Fruit fly (Drosophila melanogaster) whole organism, embryonic: Measurements from ENCODE around the gene CG12773.
A peak's percentile ranks its signal among the peaks of the same experiment; 100 is the strongest.

Experiments used
- C15 ChIP-seq: fragments of 200-800 bp; sonication (Bioruptor generic); IDR thresholded peaks from 3 replicates; pipeline ENCODE4 v1.3.6; 2022; ENCODE audit warnings: missing biosample characterization, missing genetic modification characterization
- CG10959 ChIP-seq: fragments of 200-800 bp; sonication (Bioruptor generic); IDR thresholded peaks from 2 replicates; pipeline ENCODE4 v1.3.6; 2022; ENCODE audit warnings: missing biosample characterization, missing genetic modification characterization
- CG11085 ChIP-seq: fragments of 200-800 bp; sonication (Bioruptor generic); IDR thresholded peaks from 2 replicates; pipeline ENCODE4 v1.3.6; 2022; ENCODE audit warnings: missing biosample characterization, missing genetic modification characterization
- CG11723 ChIP-seq: fragments of 200-800 bp; sonication (Bioruptor generic); optimal IDR thresholded peaks from 2 replicates; lab custom pipeline; 2017; ENCODE audit warnings: missing biosample characterization, mild to moderate bottlenecking, missing genetic modification characterization
- CG12744 ChIP-seq: fragments of 200-800 bp; sonication (Bioruptor generic); optimal IDR thresholded peaks from 2 replicates; lab custom pipeline; 2016; ENCODE audit warnings: missing biosample characterization, missing genetic modification characterization
- CG13424 ChIP-seq: fragments of 200-800 bp; sonication (Bioruptor generic); optimal IDR thresholded peaks from 2 replicates; lab custom pipeline; 2019; ENCODE audit warnings: missing biosample characterization, mild to moderate bottlenecking, missing genetic modification characterization, moderate library complexity
- CG14710 ChIP-seq: fragments of 200-800 bp; sonication (Bioruptor generic); optimal IDR thresholded peaks from 3 replicates; lab custom pipeline; 2019; ENCODE audit warnings: missing biosample characterization, mild to moderate bottlenecking, missing genetic modification characterization, moderate library complexity
- CG15073 ChIP-seq: fragments of 200-800 bp; sonication (Bioruptor generic); optimal IDR thresholded peaks from 2 replicates; lab custom pipeline; 2016; ENCODE audit warnings: missing biosample characterization, missing genetic modification characterization
- CG15696 ChIP-seq: fragments of 200-800 bp; sonication (Bioruptor generic); optimal IDR thresholded peaks from 2 replicates; lab custom pipeline; 2019; ENCODE audit warnings: missing biosample characterization, mild to moderate bottlenecking, missing genetic modification characterization, moderate library complexity
- CG17186 ChIP-seq: fragments of 200-800 bp; sonication (Bioruptor generic); optimal IDR thresholded peaks from 3 replicates; lab custom pipeline; 2017; ENCODE audit warnings: missing biosample characterization, missing genetic modification reagents, missing genetic modification characterization
- CG17912 ChIP-seq: fragments of 200-800 bp; sonication (Bioruptor generic); optimal IDR thresholded peaks from 2 replicates; lab custom pipeline; 2018; ENCODE audit warnings: missing biosample characterization, mild to moderate bottlenecking, missing genetic modification characterization
- CG2116 ChIP-seq: fragments of 200-800 bp; sonication (Bioruptor generic); optimal IDR thresholded peaks from 3 replicates; lab custom pipeline; 2018; ENCODE audit warnings: missing biosample characterization, mild to moderate bottlenecking, missing genetic modification characterization
- CG2889 ChIP-seq: fragments of 200-800 bp; sonication (Bioruptor generic); IDR thresholded peaks from 3 replicates; pipeline ENCODE4 v1.3.6; 2022; ENCODE audit warnings: missing biosample characterization, missing genetic modification characterization
- CG30403 ChIP-seq: fragments of 200-800 bp; sonication (Bioruptor generic); optimal IDR thresholded peaks from 3 replicates; lab custom pipeline; 2016; ENCODE audit warnings: missing biosample characterization, missing genetic modification characterization
- CG3163 ChIP-seq: fragments of 200-800 bp; sonication (Bioruptor generic); optimal IDR thresholded peaks from 3 replicates; lab custom pipeline; 2016; ENCODE audit warnings: missing biosample characterization, missing genetic modification characterization
- CG3407 ChIP-seq: fragments of 200-800 bp; sonication (Bioruptor generic); optimal IDR thresholded peaks from 2 replicates; lab custom pipeline; 2018; ENCODE audit warnings: missing biosample characterization, mild to moderate bottlenecking, missing genetic modification characterization
- CG4730 ChIP-seq: fragments of 200-800 bp; sonication (Bioruptor generic); IDR thresholded peaks from 2 replicates; pipeline ENCODE4 v1.3.6; 2022; ENCODE audit warnings: missing biosample characterization, missing genetic modification characterization
- CG6654 ChIP-seq: fragments of 200-800 bp; sonication (Bioruptor generic); optimal IDR thresholded peaks from 2 replicates; lab custom pipeline; 2017; ENCODE audit warnings: missing biosample characterization, mild to moderate bottlenecking, missing genetic modification characterization
- CG7372 ChIP-seq: fragments of 200-800 bp; sonication (Bioruptor generic); IDR thresholded peaks from 2 replicates; pipeline ENCODE4 v1.3.6; 2022; ENCODE audit warnings: missing biosample characterization, missing genetic modification characterization
- CG8359 ChIP-seq: fragments of 200-800 bp; sonication (Bioruptor generic); optimal IDR thresholded peaks from 2 replicates; lab custom pipeline; 2017; ENCODE audit warnings: missing biosample characterization, mild to moderate bottlenecking, missing genetic modification characterization, borderline replicate concordance
- CG8478 ChIP-seq: fragments of >200 bp; optimal IDR thresholded peaks from 2 replicates; lab custom pipeline; 2018
- CG8944 ChIP-seq: fragments of 200-800 bp; sonication (Bioruptor generic); optimal IDR thresholded peaks from 3 replicates; lab custom pipeline; 2016; ENCODE audit warnings: missing biosample characterization, missing genetic modification characterization
- CG9727 ChIP-seq: fragments of 200-800 bp; sonication (Bioruptor generic); optimal IDR thresholded peaks from 3 replicates; lab custom pipeline; 2017; ENCODE audit warnings: missing biosample characterization, mild to moderate bottlenecking, missing genetic modification characterization
- Camta ChIP-seq: fragments of 200-800 bp; sonication (Bioruptor generic); optimal IDR thresholded peaks from 2 replicates; lab custom pipeline; 2016; ENCODE audit warnings: missing biosample characterization, missing genetic modification characterization
- Chrac-16 ChIP-seq: fragments of 200-800 bp; sonication (Bioruptor generic); optimal IDR thresholded peaks from 3 replicates; lab custom pipeline; 2016; ENCODE audit warnings: missing biosample characterization, missing genetic modification characterization
- Dbx ChIP-seq: fragments of 200-800 bp; sonication (Bioruptor generic); IDR thresholded peaks from 3 replicates; pipeline ENCODE4 v1.3.6; 2022; ENCODE audit warnings: missing biosample characterization, missing genetic modification characterization
- H2.0 ChIP-seq: fragments of 200-800 bp; sonication (Bioruptor generic); IDR thresholded peaks from 2 replicates; pipeline ENCODE4 v1.3.6; 2022; ENCODE audit warnings: missing biosample characterization, missing genetic modification characterization
- HLH3B ChIP-seq: fragments of 200-800 bp; sonication (Bioruptor generic); IDR thresholded peaks from 2 replicates; pipeline ENCODE4 v1.3.6; 2022; ENCODE audit warnings: missing biosample characterization, missing genetic modification characterization
- Hr39 ChIP-seq: fragments of >200 bp; optimal IDR thresholded peaks from 2 replicates; lab custom pipeline; 2017
- MBD-R2 ChIP-seq: fragments of 200-800 bp; sonication (Bioruptor generic); IDR thresholded peaks from 2 replicates; pipeline ENCODE4 v1.3.6; 2022; ENCODE audit warnings: missing biosample characterization, missing genetic modification characterization
- MTF-1 ChIP-seq: fragments of 200-800 bp; sonication (Bioruptor generic); optimal IDR thresholded peaks from 2 replicates; lab custom pipeline; 2018; ENCODE audit warnings: missing biosample characterization, mild to moderate bottlenecking, missing genetic modification characterization, borderline replicate concordance
- Oli ChIP-seq: fragments of 200-800 bp; sonication (Bioruptor generic); optimal IDR thresholded peaks from 2 replicates; lab custom pipeline; 2018; ENCODE audit warnings: missing biosample characterization, mild to moderate bottlenecking, missing genetic modification characterization, moderate library complexity
- Pdp1 ChIP-seq, 2 experiments: fragments of 200-800 bp; sonication (Bioruptor generic); optimal IDR thresholded peaks; 3 replicates each; lab custom pipeline; 2016; ENCODE audit warnings: missing biosample characterization in 2 of 2, missing genetic modification characterization in 2 of 2, mild to moderate bottlenecking in 1 of 2, moderate library complexity in 1 of 2
- Trl ChIP-seq, 3 experiments: fragments of >200 bp in 2 of 3; fragments of 200-800 bp in 1 of 3; sonication (Bioruptor generic) in 1 of 3; optimal IDR thresholded peaks; 2 replicates in 1 of 3; 3 replicates in 2 of 3; lab custom pipeline; 2016 to 2017; ENCODE audit warnings: missing biosample characterization in 1 of 3, missing genetic modification characterization in 1 of 3
- aop ChIP-seq: fragments of 200-800 bp; sonication (Bioruptor generic); IDR thresholded peaks from 2 replicates; pipeline ENCODE4 v1.3.6; 2022; ENCODE audit warnings: missing biosample characterization, missing genetic modification characterization
- bab2 ChIP-seq: fragments of 200-800 bp; sonication (Bioruptor generic); optimal IDR thresholded peaks from 2 replicates; lab custom pipeline; 2016; ENCODE audit warnings: missing biosample characterization, missing genetic modification characterization
- bowl ChIP-seq: fragments of 200-800 bp; sonication (Bioruptor generic); IDR thresholded peaks from 2 replicates; pipeline ENCODE4 v1.3.6; 2022; ENCODE audit warnings: missing biosample characterization, missing genetic modification characterization
- cwo ChIP-seq: fragments of 200-800 bp; sonication (Bioruptor generic); optimal IDR thresholded peaks from 3 replicates; lab custom pipeline; 2017; ENCODE audit warnings: missing biosample characterization, missing genetic modification characterization, mild to moderate bottlenecking, moderate library complexity, missing genetic modification reagents
- dimm ChIP-seq: fragments of 200-800 bp; sonication (Bioruptor generic); IDR thresholded peaks from 2 replicates; pipeline ENCODE4 v1.3.6; 2022; ENCODE audit warnings: missing biosample characterization, missing genetic modification characterization
- eyg ChIP-seq: fragments of 200-800 bp; sonication (Bioruptor generic); optimal IDR thresholded peaks from 3 replicates; lab custom pipeline; 2016; ENCODE audit warnings: missing biosample characterization, missing genetic modification characterization
- fd3F ChIP-seq: fragments of 200-800 bp; sonication (Bioruptor generic); optimal IDR thresholded peaks from 2 replicates; lab custom pipeline; 2018; ENCODE audit warnings: missing biosample characterization, mild to moderate bottlenecking, missing genetic modification characterization, moderate library complexity
- gcm2 ChIP-seq: fragments of 200-800 bp; sonication (Bioruptor generic); optimal IDR thresholded peaks from 2 replicates; lab custom pipeline; 2016; ENCODE audit warnings: missing biosample characterization, missing genetic modification characterization
- ken ChIP-seq: fragments of 200-800 bp; sonication (Bioruptor generic); IDR thresholded peaks from 3 replicates; pipeline ENCODE4 v1.3.6; 2022; ENCODE audit warnings: missing biosample characterization, missing genetic modification characterization
- knrl ChIP-seq: fragments of 200-800 bp; sonication (Bioruptor generic); IDR thresholded peaks from 3 replicates; pipeline ENCODE4 v1.3.6; 2022; ENCODE audit warnings: missing biosample characterization, missing genetic modification characterization; ENCODE audit not compliant: partially characterized antibody
- luna ChIP-seq: fragments of 200-800 bp; sonication (Bioruptor generic); optimal IDR thresholded peaks from 2 replicates; lab custom pipeline; 2016; ENCODE audit warnings: missing biosample characterization, missing genetic modification characterization
- p53 ChIP-seq: fragments of 200-800 bp; sonication (Bioruptor generic); optimal IDR thresholded peaks from 2 replicates; lab custom pipeline; 2016; ENCODE audit warnings: missing biosample characterization, missing genetic modification characterization
- pnt ChIP-seq: fragments of 200-800 bp; sonication (Bioruptor generic); optimal IDR thresholded peaks from 3 replicates; lab custom pipeline; 2016; ENCODE audit warnings: missing biosample characterization, missing genetic modification characterization
- stwl ChIP-seq: fragments of 200-800 bp; sonication (Bioruptor generic); optimal IDR thresholded peaks from 3 replicates; lab custom pipeline; 2018; ENCODE audit warnings: missing biosample characterization, mild to moderate bottlenecking, missing genetic modification characterization, moderate library complexity
- tgo ChIP-seq: fragments of 200-800 bp; sonication (Bioruptor generic); IDR thresholded peaks from 3 replicates; pipeline ENCODE4 v1.3.6; 2022; ENCODE audit warnings: missing biosample characterization, missing genetic modification characterization
- tx ChIP-seq: fragments of 200-800 bp; sonication (Bioruptor generic); optimal IDR thresholded peaks from 2 replicates; lab custom pipeline; 2016; ENCODE audit warnings: missing biosample characterization, missing genetic modification characterization

Gene CG12773

dm6 chrX:1353322-1354212 is at the start of gene CG12773, which contains the start of gene CG11417 (continued):
- TF ChIP-seq Chrac-16 (GFP tag; lab: Kevin White, UChicago) (no peak), Hr39 (lab: Kevin White, UChicago) (no peak), CG13424 (tag; lab: Kevin White, UChicago) (no peak), luna (GFP tag; lab: Kevin White, UChicago) (no peak), Oli (no peak), tgo (GFP tag; lab: Robert Waterston, UW) (no peak), dimm (GFP tag; lab: Robert Waterston, UW) (no peak), CG17912 (GFP tag; lab: Kevin White, UChicago) (no peak), p53 (GFP tag; lab: Kevin White, UChicago) (no peak), CG8478 (lab: Kevin White, UChicago) (no peak), CG2116 (GFP tag; lab: Kevin White, UChicago) (peak; percentile 49), CG2889 (GFP tag; lab: Robert Waterston, UW) (no peak), eyg (GFP tag; lab: Kevin White, UChicago) (no peak), MBD-R2 (GFP tag; lab: Robert Waterston, UW) (peak; percentile 51), knrl (GFP tag; lab: Robert Waterston, UW) (peak; percentile 66; the same call in 2 of the 3 replicates), CG15073 (GFP tag; lab: Kevin White, UChicago) (no peak), CG6654 (GFP tag; lab: Kevin White, UChicago) (no peak), CG4730 (GFP tag; lab: Robert Waterston, UW) (no peak), bowl (GFP tag; lab: Robert Waterston, UW) (no peak), gcm2 (GFP tag; lab: Kevin White, UChicago) (no peak), CG11085 (no peak), MTF-1 (GFP tag; lab: Kevin White, UChicago) (no peak), fd3F (GFP tag; lab: Kevin White, UChicago) (no peak), pnt (GFP tag; lab: Kevin White, UChicago) (no peak), Camta (GFP tag; lab: Kevin White, UChicago) (no peak), CG11723 (no peak), ken (GFP tag; lab: Robert Waterston, UW) (no peak), Pdp1 (GFP tag; optimal IDR thresholded peaks at IDR 0.05; lab: Kevin White, UChicago) (no peak), CG7372 (no peak), CG8944 (no peak), cwo (peak; percentile 92), CG9727 (no peak), tx (no peak), C15 (no peak), CG12744 (GFP tag; lab: Kevin White, UChicago) (no peak), Dbx (GFP tag; lab: Robert Waterston, UW) (no peak), stwl (tag; lab: Kevin White, UChicago) (peak; percentile 46), CG15696 (no peak), CG14710 (tag; lab: Kevin White, UChicago) (no peak), H2.0 (GFP tag; lab: Robert Waterston, UW) (no peak), bab2 (GFP tag; lab: Kevin White, UChicago) (no peak), CG8359 (GFP tag; lab: Kevin White, UChicago) (no peak), HLH3B (GFP tag; lab: Robert Waterston, UW) (no peak), CG10959 (GFP tag; lab: Robert Waterston, UW) (no peak), CG3407 (GFP tag; lab: Kevin White, UChicago) (no peak), aop (no peak), CG17186 (GFP tag; lab: Kevin White, UChicago) (peak; percentile 10), CG30403 (GFP tag; lab: Kevin White, UChicago) (no peak), Trl (optimal IDR thresholded peaks at IDR 0.05; lab: Kevin White, UChicago) (no peak), Trl (GFP tag; optimal IDR thresholded peaks at IDR 0.05; lab: Kevin White, UChicago) (no peak), CG3163 (GFP tag; lab: Kevin White, UChicago) (no peak)
